Worm (Caenorhabditis elegans) whole organism, young adult: Measurements from ENCODE around the gene F43G6.17.

Experiments used
- F23B12.7 ChIP-seq: sonication (generic microtip); optimal IDR thresholded peaks from 2 replicates; lab custom pipeline; 2017; ENCODE audit warnings: missing genetic modification characterization, mild to moderate bottlenecking, missing compliant biosample characterization, antibody characterized with exemption, moderate library complexity; ENCODE audit not compliant: insufficient read depth
- F55B11.4 ChIP-seq: sonication (generic microtip); optimal IDR thresholded peaks from 2 replicates; lab custom pipeline; 2016; ENCODE audit warnings: missing compliant biosample characterization, missing genetic modification characterization, borderline replicate concordance; ENCODE audit not compliant: insufficient read depth
- attf-3 ChIP-seq: fragments of 200-800 bp; sonication (Bioruptor generic); conservative IDR thresholded peaks from 2 replicates; pipeline ENCODE4 v1.3.6; 2022; ENCODE audit warnings: missing genetic modification reagents, missing genetic modification characterization, missing compliant biosample characterization
- ceh-27 ChIP-seq: fragments of 200-800 bp; sonication (Bioruptor generic); optimal IDR thresholded peaks from 2 replicates; lab custom pipeline; 2018; ENCODE audit warnings: mild to moderate bottlenecking, missing genetic modification characterization, moderate library complexity, missing compliant biosample characterization
- die-1 ChIP-seq: sonication (generic microtip); optimal IDR thresholded peaks from 2 replicates; lab custom pipeline; 2016; ENCODE audit warnings: missing genotype, mild to moderate bottlenecking, missing genetic modification characterization, missing compliant biosample characterization
- efl-1 ChIP-seq: fragments of 150-350 bp; optimal IDR thresholded peaks from 2 replicates; lab custom pipeline; 2014; ENCODE audit warnings: missing biosample characterization, missing genetic modification reagents, missing genetic modification characterization
- madf-10 ChIP-seq: sonication (generic microtip); optimal IDR thresholded peaks from 2 replicates; lab custom pipeline; 2016; ENCODE audit warnings: mild to moderate bottlenecking, missing genetic modification characterization, missing compliant biosample characterization
- madf-8 ChIP-seq: fragments of 200-800 bp; sonication (Bioruptor generic); conservative IDR thresholded peaks from 2 replicates; pipeline ENCODE4 v1.3.6; 2022; ENCODE audit warnings: missing genetic modification reagents, missing genetic modification characterization, missing compliant biosample characterization
- mes-4 ChIP-seq: sonication (generic microtip); optimal IDR thresholded peaks from 2 replicates; lab custom pipeline; 2016; ENCODE audit warnings: missing genotype, missing genetic modification characterization, missing compliant biosample characterization
- nhr-179 ChIP-seq: sonication (generic microtip); optimal IDR thresholded peaks from 2 replicates; lab custom pipeline; 2016; ENCODE audit warnings: mild to moderate bottlenecking, missing genetic modification characterization, missing compliant biosample characterization
- pha-4 ChIP-seq: fragments of 150-350 bp; sonication (generic microtip); optimal IDR thresholded peaks from 2 replicates; lab custom pipeline; 2014; ENCODE audit warnings: missing biosample characterization, missing genetic modification reagents, missing genetic modification characterization
- snpc-1.3 ChIP-seq: sonication (generic microtip); optimal IDR thresholded peaks from 2 replicates; lab custom pipeline; 2017; ENCODE audit warnings: missing genetic modification characterization, mild to moderate bottlenecking, missing compliant biosample characterization, antibody characterized with exemption, moderate library complexity, missing genotype, missing genetic modification reagents; ENCODE audit not compliant: insufficient read depth
- sptf-2 ChIP-seq: fragments of 200-800 bp; sonication (Bioruptor generic); optimal IDR thresholded peaks from 2 replicates; lab custom pipeline; 2018; ENCODE audit warnings: mild to moderate bottlenecking, missing genetic modification characterization, missing compliant biosample characterization
- unc-130 ChIP-seq: sonication (generic microtip); optimal IDR thresholded peaks from 2 replicates; lab custom pipeline; 2016; ENCODE audit warnings: missing genetic modification reagents, missing genetic modification characterization, missing compliant biosample characterization

DNA sequence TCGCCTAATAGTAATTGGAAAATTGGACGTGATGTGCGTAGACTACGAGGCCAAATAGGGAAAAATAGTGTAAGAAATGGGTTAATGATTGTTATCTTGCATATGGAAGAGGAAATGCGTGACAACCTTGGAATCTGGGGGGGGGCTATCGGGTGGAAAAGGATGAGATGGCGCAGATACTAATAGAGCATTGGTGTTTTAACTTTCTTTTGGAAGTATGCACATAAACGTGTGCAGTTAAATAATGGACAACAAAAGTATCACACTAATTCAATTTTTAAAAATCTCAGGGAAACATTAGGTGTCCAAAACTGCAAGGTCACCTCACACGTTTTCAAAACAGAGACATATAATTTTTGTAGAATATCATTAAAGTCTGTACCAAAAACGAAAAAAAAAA, 17.3 kb downstream of the F43G6.17 start, which contains the start of gene Y6D1A.2:
- TF ChIP-seq madf-8 (GFP tag; lab: Robert Waterston, UW) (no peak), mes-4 (no peak), die-1 (no peak), madf-10 (tag; lab: Kevin White, UChicago) (no peak), efl-1 (GFP tag; lab: Kevin White, UChicago) (no peak), unc-130 (GFP tag; lab: Kevin White, UChicago) (no peak), F55B11.4 (tag; lab: Kevin White, UChicago) (no peak), nhr-179 (no peak), snpc-1.3 (tag; lab: Kevin White, UChicago) (no peak), ceh-27 (no peak), sptf-2 (GFP tag; lab: Kevin White, UChicago) (no peak), attf-3 (GFP tag; lab: Robert Waterston, UW) (no peak), pha-4 (no peak), F23B12.7 (no peak)
